Fruit fly (Drosophila melanogaster): ENCODE measurements around the gene promL.

Gene promL

dm6 chr3L:3070274-3071204, 57.0 kb downstream of the promL start, which contains the start of the genes CG32486 and PAN3:
Gene CG32486 (minus strand): TSS chr3L:3070839.
Gene PAN3 (plus strand): TSS chr3L:3071133.
- TF ChIP-seq ERR (GFP tag; optimal IDR thresholded peaks at IDR 0.05) (peak; percentile 71), Awh (GFP tag; IDR thresholded peaks at IDR 0.05) (peak; percentile 51; the same call in 1 of the 2 replicates), croc (GFP tag; conservative IDR thresholded peaks at IDR 0.05) (no peak), zf30C (GFP tag; optimal IDR thresholded peaks at IDR 0.05) (peak; percentile 34), Lim3 (GFP tag; IDR thresholded peaks at IDR 0.05) (no peak), bbx (GFP tag; IDR thresholded peaks at IDR 0.05; ENCODE audit: partially characterized antibody) (peak; percentile 84), peb (GFP tag; IDR thresholded peaks at IDR 0.05) (no peak), Abd-B (GFP tag; optimal IDR thresholded peaks at IDR 0.05) (peak; percentile 96), CG32767 (GFP tag; IDR thresholded peaks at IDR 0.05) (no peak), danr (GFP tag; IDR thresholded peaks at IDR 0.05) (no peak), CG13296 (GFP tag; optimal IDR thresholded peaks at IDR 0.05) (peak; percentile 37), Ssrp (tag; optimal IDR thresholded peaks at IDR 0.05) (peak; percentile 1), Poxn (GFP tag; IDR thresholded peaks at IDR 0.05) (no peak), CG18011 (GFP tag; optimal IDR thresholded peaks at IDR 0.05) (peak; percentile 3), vnd (GFP tag; IDR thresholded peaks at IDR 0.05; ENCODE audit: partially characterized antibody) (peak; percentile 64; the same call in 2 of the 3 replicates), CG34376 (GFP tag; optimal IDR thresholded peaks at IDR 0.05) (peak; percentile 82), maf-S (GFP tag; optimal IDR thresholded peaks at IDR 0.05) (no peak), nau (GFP tag; optimal IDR thresholded peaks at IDR 0.05) (peak; percentile 36), Tbp (GFP tag; optimal IDR thresholded peaks at IDR 0.05) (no peak), Neu2 (GFP tag; optimal IDR thresholded peaks at IDR 0.05; ENCODE audit: borderline replicate concordance) (peak; percentile 67), chinmo (GFP tag; IDR thresholded peaks at IDR 0.05; ENCODE audit: partially characterized antibody) (peak; percentile 97), nom (GFP tag; optimal IDR thresholded peaks at IDR 0.05) (peak; percentile 72), trh (GFP tag; optimal IDR thresholded peaks at IDR 0.05) (no peak), Xrp1 (GFP tag; IDR thresholded peaks at IDR 0.05) (peak; percentile 32; the same call in 1 of the 2 replicates), CG2199 (GFP tag; IDR thresholded peaks at IDR 0.05) (0 out of 3 replicates have a peak, but pooled peaks have one; percentile 42), nerfin-2 (GFP tag; IDR thresholded peaks at IDR 0.05; ENCODE audit: partially characterized antibody) (no peak), Dip2 (GFP tag; IDR thresholded peaks at IDR 0.05) (no peak), Vsx1 (GFP tag; optimal IDR thresholded peaks at IDR 0.05) (peak; percentile 49), tgo (GFP tag; IDR thresholded peaks at IDR 0.05) (no peak), CG12299 (tag; optimal IDR thresholded peaks at IDR 0.05) (peak; percentile 59), CG4730 (GFP tag; IDR thresholded peaks at IDR 0.05) (no peak), sisA (GFP tag; IDR thresholded peaks at IDR 0.05) (peak; percentile 20; the same call in 1 of the 2 replicates), Doc3 (GFP tag; IDR thresholded peaks at IDR 0.05; ENCODE audit: partially characterized antibody) (peak; percentile 64), Bdp1 (GFP tag; optimal IDR thresholded peaks at IDR 0.05) (no peak), Fer2 (tag; optimal IDR thresholded peaks at IDR 0.05) (no peak), row (GFP tag; IDR thresholded peaks at IDR 0.05) (peak; percentile 53), CG8290 (GFP tag; optimal IDR thresholded peaks at IDR 0.05) (peak; percentile 72), CG8290 (tag; optimal IDR thresholded peaks at IDR 0.05) (peak in 1 of 2 experiments; percentile 85), Antp (GFP tag; optimal IDR thresholded peaks at IDR 0.05) (peak; percentile 39), CG6791 (GFP tag; IDR thresholded peaks at IDR 0.05; ENCODE audit: partially characterized antibody) (peak; percentile 83), CkIIα-i1 (GFP tag; IDR thresholded peaks at IDR 0.05) (no peak), vfl (GFP tag; optimal IDR thresholded peaks at IDR 0.05) (peak; percentile 57), Blimp-1 (GFP tag; optimal IDR thresholded peaks at IDR 0.05) (peak; percentile 41), CG17802 (tag; optimal IDR thresholded peaks at IDR 0.05) (no peak), CG6175 (GFP tag; IDR thresholded peaks at IDR 0.05) (no peak; the same call in 2 of the 3 replicates), CG4707 (GFP tag; optimal IDR thresholded peaks at IDR 0.05) (no peak), CG2116 (GFP tag; optimal IDR thresholded peaks at IDR 0.05) (peak; percentile 83)
